Worm (Caenorhabditis elegans) whole organism, L1 larva: ENCODE results near the gene atf-4.

Experiments
- ceh-90 ChIP-seq: sonication (generic microtip); optimal IDR thresholded peaks from 2 replicates; lab custom pipeline; 2016; ENCODE audit warnings: missing genetic modification characterization, missing compliant biosample characterization
- lin-13 ChIP-seq: fragments of 150-350 bp; optimal IDR thresholded peaks from 2 replicates; lab custom pipeline; 2014; ENCODE audit warnings: missing biosample characterization, missing genetic modification reagents, missing genetic modification characterization
- nhr-11 ChIP-seq: fragments of 150-350 bp; optimal IDR thresholded peaks from 2 replicates; lab custom pipeline; 2014; ENCODE audit warnings: missing biosample characterization, missing genetic modification characterization
- pqm-1 ChIP-seq: sonication (generic microtip); optimal IDR thresholded peaks from 3 replicates; lab custom pipeline; 2017; ENCODE audit warnings: missing biosample characterization, missing genetic modification characterization

ce11 chrX:14810718-14811117 is at the start of gene atf-4:
- peak; percentile 49 for TF ChIP-seq lin-13 (GFP tag; lab: Kevin White, UChicago)
- TF ChIP-seq ceh-90 (tag; lab: Kevin White, UChicago): no peak
- TF ChIP-seq pqm-1 (tag; lab: Kevin White, UChicago): no peak
- peak; percentile 70 for TF ChIP-seq nhr-11 (tag; lab: Kevin White, UChicago)
